Worm (Caenorhabditis elegans): ENCODE results near the gene lact-1.

lact-1 gene

ce11 chrX:7230321-7230720 is 29.9 kb downstream of the lact-1 start:
- TF ChIP-seq unc-120 (tag; optimal IDR thresholded peaks at IDR 0.05; ENCODE audit: poor library complexity, severe bottlenecking) (no peak), unc-62 (GFP tag; optimal IDR thresholded peaks at IDR 0.05) (no peak), lin-13 (tag; optimal IDR thresholded peaks at IDR 0.05) (no peak), tbx-8 (GFP tag; optimal IDR thresholded peaks at IDR 0.05) (no peak), ceh-39 (tag; optimal IDR thresholded peaks at IDR 0.05) (no peak), drap-1 (GFP tag; optimal IDR thresholded peaks at IDR 0.05) (no peak), lsy-2 (tag; optimal IDR thresholded peaks at IDR 0.05) (no peak)

ce11 chrX:7229357-7229756 is 30.8 kb downstream of the lact-1 start:
- TF ChIP-seq mep-1 (tag; optimal IDR thresholded peaks at IDR 0.05) = no peak
- no peak for TF ChIP-seq M03D4.4 (tag; optimal IDR thresholded peaks at IDR 0.05)
- no peak for TF ChIP-seq nhr-12 (tag; optimal IDR thresholded peaks at IDR 0.05)
- TF ChIP-seq drap-1 (GFP tag; optimal IDR thresholded peaks at IDR 0.05) = no peak
- no peak for TF ChIP-seq cnd-1 (tag; optimal IDR thresholded peaks at IDR 0.05)
- no peak for TF ChIP-seq pha-4 (tag; optimal IDR thresholded peaks at IDR 0.05)
- no peak for TF ChIP-seq elt-3 (tag; optimal IDR thresholded peaks at IDR 0.05)
- no peak for TF ChIP-seq ceh-43 (GFP tag; optimal IDR thresholded peaks at IDR 0.05)
- TF ChIP-seq sem-2 (GFP tag; optimal IDR thresholded peaks at IDR 0.05) = no peak
- no peak for TF ChIP-seq unc-39 (tag; optimal IDR thresholded peaks at IDR 0.05)
- no peak for TF ChIP-seq elt-1 (tag; optimal IDR thresholded peaks at IDR 0.05; ENCODE audit: borderline replicate concordance, insufficient read depth)
- no peak for TF ChIP-seq hlh-1 (tag; optimal IDR thresholded peaks at IDR 0.05)
- TF ChIP-seq ceh-39 (tag; optimal IDR thresholded peaks at IDR 0.05) = no peak
- TF ChIP-seq tbx-8 (GFP tag; optimal IDR thresholded peaks at IDR 0.05) = no peak
- TF ChIP-seq unc-62 (GFP tag; optimal IDR thresholded peaks at IDR 0.05) = no peak
- no peak for TF ChIP-seq lin-13 (tag; optimal IDR thresholded peaks at IDR 0.05)
- TF ChIP-seq ham-2 (GFP tag; optimal IDR thresholded peaks at IDR 0.05) = no peak

ce11 chrX:7225028-7225427 is 35.1 kb downstream of the lact-1 start:
- TF ChIP-seq nhr-237 (tag; optimal IDR thresholded peaks at IDR 0.05) (no peak), nhr-28 (tag; optimal IDR thresholded peaks at IDR 0.05) (no peak), unc-39 (tag; optimal IDR thresholded peaks at IDR 0.05) (no peak), blmp-1 (tag; optimal IDR thresholded peaks at IDR 0.05) (no peak), bed-3 (GFP tag; optimal IDR thresholded peaks at IDR 0.05) (no peak), cnd-1 (tag; optimal IDR thresholded peaks at IDR 0.05) (no peak), mab-5 (tag; optimal IDR thresholded peaks at IDR 0.05) (no peak), mep-1 (tag; optimal IDR thresholded peaks at IDR 0.05) (no peak), mls-2 (tag; optimal IDR thresholded peaks at IDR 0.05) (no peak), pha-4 (tag; optimal IDR thresholded peaks at IDR 0.05) (no peak), unc-62 (GFP tag; optimal IDR thresholded peaks at IDR 0.05) (peak; percentile 38), ces-1 (GFP tag; optimal IDR thresholded peaks at IDR 0.05) (no peak), lin-13 (tag; optimal IDR thresholded peaks at IDR 0.05) (no peak), unc-120 (tag; optimal IDR thresholded peaks at IDR 0.05; ENCODE audit: poor library complexity, severe bottlenecking) (peak; percentile 9), elt-1 (tag; optimal IDR thresholded peaks at IDR 0.05; ENCODE audit: borderline replicate concordance, insufficient read depth) (no peak), flh-1 (GFP tag; optimal IDR thresholded peaks at IDR 0.05) (no peak), snpc-4 (tag; optimal IDR thresholded peaks at IDR 0.05) (no peak), ceh-39 (tag; optimal IDR thresholded peaks at IDR 0.05) (no peak), zip-8 (tag; optimal IDR thresholded peaks at IDR 0.05) (no peak), M03D4.4 (tag; optimal IDR thresholded peaks at IDR 0.05) (no peak), ceh-43 (GFP tag; optimal IDR thresholded peaks at IDR 0.05) (no peak), drap-1 (GFP tag; optimal IDR thresholded peaks at IDR 0.05) (no peak), elt-3 (tag; optimal IDR thresholded peaks at IDR 0.05) (no peak), ceh-83 (GFP tag; optimal IDR thresholded peaks at IDR 0.05) (no peak), hlh-1 (tag; optimal IDR thresholded peaks at IDR 0.05) (peak; percentile 98)

- peak; percentile 14 for TF ChIP-seq ces-1 (GFP tag; optimal IDR thresholded peaks at IDR 0.05)
- no peak for TF ChIP-seq ceh-83 (GFP tag; optimal IDR thresholded peaks at IDR 0.05)
Measured at ce11 chrX:7224510-7224909, 35.7 kb downstream of the lact-1 start.

- no peak for TF ChIP-seq sem-2 (GFP tag; optimal IDR thresholded peaks at IDR 0.05)
- peak; percentile 1 for TF ChIP-seq mls-2 (tag; optimal IDR thresholded peaks at IDR 0.05)
Measured at ce11 chrX:7222383-7222782, 37.8 kb downstream of the lact-1 start.

- TF ChIP-seq ceh-39 (tag; optimal IDR thresholded peaks at IDR 0.05) (no peak), elt-1 (tag; optimal IDR thresholded peaks at IDR 0.05; ENCODE audit: borderline replicate concordance, insufficient read depth) (no peak), ceh-43 (GFP tag; optimal IDR thresholded peaks at IDR 0.05) (no peak), ces-1 (GFP tag; optimal IDR thresholded peaks at IDR 0.05) (peak; percentile 63), mls-2 (tag; optimal IDR thresholded peaks at IDR 0.05) (peak; percentile 54), mep-1 (tag; optimal IDR thresholded peaks at IDR 0.05) (no peak), zip-8 (tag; optimal IDR thresholded peaks at IDR 0.05) (no peak), hlh-1 (tag; optimal IDR thresholded peaks at IDR 0.05) (no peak), nhr-237 (tag; optimal IDR thresholded peaks at IDR 0.05) (no peak), unc-120 (tag; optimal IDR thresholded peaks at IDR 0.05; ENCODE audit: poor library complexity, severe bottlenecking) (no peak), unc-39 (tag; optimal IDR thresholded peaks at IDR 0.05) (no peak)
Measured at ce11 chrX:7220209-7220608, 40.0 kb downstream of the lact-1 start.
